Fruit fly (Drosophila melanogaster): Measurements from ENCODE around the gene betaCOP.

DNA sequence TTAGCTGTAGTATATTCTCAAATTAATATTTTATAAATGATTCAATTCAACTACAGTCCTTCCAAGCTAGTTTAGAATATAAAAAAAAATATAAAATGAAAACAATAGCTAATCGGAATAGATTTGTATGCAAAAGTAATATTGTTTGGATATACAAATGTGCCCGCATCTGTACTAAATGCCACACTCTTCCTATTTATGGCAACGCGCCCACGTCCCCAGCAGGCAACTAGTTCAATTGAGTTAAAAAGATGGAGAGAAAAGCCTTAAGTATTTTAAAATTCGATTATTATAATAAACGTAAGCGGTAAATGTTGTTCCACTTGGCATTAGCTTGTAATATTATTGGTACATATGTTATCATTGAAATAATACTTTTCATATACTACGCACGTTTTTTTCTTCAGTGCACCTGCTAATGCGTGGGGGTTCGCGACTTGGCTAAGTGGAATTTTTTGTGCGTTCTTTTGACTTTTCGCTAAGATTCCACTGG is 20.6 kb upstream of the betaCOP start:
- peak; percentile 52 for TF ChIP-seq Max (GFP tag; optimal IDR thresholded peaks at IDR 0.05)
- peak; percentile 37 for TF ChIP-seq Fer1 (GFP tag; optimal IDR thresholded peaks at IDR 0.05)
- peak; percentile 40 for TF ChIP-seq Jarid2 (GFP tag; optimal IDR thresholded peaks at IDR 0.05)
- no peak for TF ChIP-seq Doc2 (GFP tag; IDR thresholded peaks at IDR 0.05)
- peak; percentile 45 for TF ChIP-seq ttk (GFP tag; IDR thresholded peaks at IDR 0.05)
